Worm (Caenorhabditis elegans) whole organism, late embryonic: ENCODE measurements around the gene Y110A2AL.1.

Source experiments
- ceh-34 ChIP-seq: sonication (generic microtip); optimal IDR thresholded peaks from 2 replicates; lab custom pipeline; 2016; ENCODE audit warnings: mild to moderate bottlenecking, missing genetic modification characterization, missing compliant biosample characterization
- pqm-1 ChIP-seq: sonication (generic microtip); optimal IDR thresholded peaks from 2 replicates; lab custom pipeline; 2016; ENCODE audit warnings: missing genetic modification characterization, missing compliant biosample characterization

DNA sequence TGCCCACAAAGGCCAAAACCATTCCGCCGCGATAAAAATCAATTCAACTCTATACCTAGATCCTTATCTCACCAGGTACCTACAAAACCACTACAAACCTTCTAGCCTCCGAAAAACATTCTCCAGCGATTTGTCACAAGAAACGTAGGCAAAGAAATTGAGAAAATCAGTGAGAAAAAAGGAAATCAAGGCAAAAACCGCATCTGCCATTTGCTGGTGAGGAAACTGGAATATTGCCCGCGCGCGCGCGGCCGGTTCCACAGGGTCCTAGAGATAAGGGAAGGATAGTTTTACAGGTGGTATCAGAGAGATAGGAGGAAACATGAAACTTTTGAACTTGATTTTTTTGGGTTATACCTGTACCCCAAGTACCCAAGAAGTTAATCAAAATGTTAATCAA lies 17.3 kb upstream of the Y110A2AL.1 start:
- TF ChIP-seq pqm-1 = no peak
- TF ChIP-seq ceh-34 (tag; lab: Kevin White, UChicago) = no peak
